Worm (Caenorhabditis elegans) whole organism, L2 larva: ENCODE measurements around the gene gcst-1.

Experiments
- ama-1 ChIP-seq: fragments of 150-350 bp; optimal IDR thresholded peaks from 2 replicates; lab custom pipeline; 2018; ENCODE audit warnings: inconsistent platforms
- unc-62 ChIP-seq: fragments of 150-350 bp; optimal IDR thresholded peaks from 2 replicates; lab custom pipeline; 2014; ENCODE audit warnings: missing biosample characterization, missing genetic modification reagents, missing genetic modification characterization

DNA sequence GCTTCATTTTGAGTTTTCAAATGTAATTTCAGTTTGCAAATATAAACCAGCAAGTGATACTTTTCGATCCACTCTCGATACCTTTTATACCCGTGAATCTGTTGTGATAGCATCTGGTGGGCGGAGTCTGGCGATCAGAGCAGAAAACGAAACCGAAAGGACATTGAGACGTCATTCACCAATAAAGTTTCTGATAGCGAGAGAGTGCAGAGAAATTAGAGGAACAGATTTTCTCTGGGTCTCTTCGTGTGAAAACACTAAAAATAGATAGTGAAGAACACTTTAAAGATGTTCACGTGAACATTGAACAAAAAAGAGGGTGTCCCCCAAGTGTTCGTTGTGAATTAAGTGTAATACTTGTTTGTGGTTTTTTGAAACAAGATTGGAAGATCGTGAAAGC, 51.1 kb downstream of the gcst-1 start, which contains the start of gene pgph-3:
- no peak for TF ChIP-seq ama-1 (lab: Kevin White, UChicago)
- no peak for TF ChIP-seq unc-62 (GFP tag; lab: Kevin White, UChicago)
